Fruit fly (Drosophila melanogaster): ENCODE results near the gene Polr2M.

The Polr2M gene

DNA sequence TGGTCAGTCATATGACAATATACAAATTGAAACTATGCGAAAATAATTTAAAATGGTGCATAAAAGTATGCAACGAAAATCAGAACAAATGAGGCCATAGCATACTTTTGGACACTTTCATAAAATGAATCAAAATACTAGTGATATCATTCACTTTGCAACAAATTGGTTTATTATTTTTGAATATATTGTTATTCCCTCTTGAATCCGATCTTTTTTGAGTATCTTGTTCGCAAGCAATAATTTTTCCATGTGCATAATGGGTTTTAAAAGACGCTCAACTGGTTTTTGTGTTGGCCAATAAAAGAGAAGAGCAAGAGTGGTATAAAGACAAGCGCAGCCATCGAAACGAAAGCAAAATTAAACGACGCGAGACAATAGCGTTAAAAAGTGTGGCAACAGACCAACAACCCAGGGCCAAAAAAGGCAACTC is 41.5 kb upstream of the Polr2M start (continued):
- TF ChIP-seq CG10631 (GFP tag; optimal IDR thresholded peaks at IDR 0.05) (peak; percentile 79), fd85E (GFP tag; optimal IDR thresholded peaks at IDR 0.05) (peak; percentile 56), CG3032 (tag; optimal IDR thresholded peaks at IDR 0.05) (peak; percentile 76), fkh (GFP tag; optimal IDR thresholded peaks at IDR 0.05) (no peak), OdsH (GFP tag; optimal IDR thresholded peaks at IDR 0.05) (peak; percentile 83), CG6854 (GFP tag; optimal IDR thresholded peaks at IDR 0.05) (peak; percentile 78), CG6276 (GFP tag; optimal IDR thresholded peaks at IDR 0.05) (peak; percentile 77), Eip93F (GFP tag; optimal IDR thresholded peaks at IDR 0.05) (no peak), dsx (GFP tag; optimal IDR thresholded peaks at IDR 0.05; ENCODE audit: poor library complexity, severe bottlenecking) (peak; percentile 49), CG8319 (GFP tag; optimal IDR thresholded peaks at IDR 0.05) (peak; percentile 63), Eip75B (GFP tag; optimal IDR thresholded peaks at IDR 0.05) (peak; percentile 72), CG11762 (GFP tag; optimal IDR thresholded peaks at IDR 0.05; ENCODE audit: insufficient read depth) (peak; percentile 66), salr (GFP tag; optimal IDR thresholded peaks at IDR 0.05) (peak; percentile 75 to 89), esn (GFP tag; optimal IDR thresholded peaks at IDR 0.05) (peak; percentile 91), CG3919 (GFP tag; optimal IDR thresholded peaks at IDR 0.05) (peak; percentile 90), net (GFP tag; optimal IDR thresholded peaks at IDR 0.05) (peak; percentile 84), ss (GFP tag; optimal IDR thresholded peaks at IDR 0.05) (peak in 1 of 2 experiments; percentile 82), lz (GFP tag; optimal IDR thresholded peaks at IDR 0.05) (peak; percentile 84), CG11902 (GFP tag; optimal IDR thresholded peaks at IDR 0.05) (peak; percentile 59), CG7368 (GFP tag; optimal IDR thresholded peaks at IDR 0.05) (peak; percentile 73), Sox15 (GFP tag; optimal IDR thresholded peaks at IDR 0.05) (peak; percentile 74), Eip78C (GFP tag) (peak; percentile 90), Ets21C (GFP tag; optimal IDR thresholded peaks at IDR 0.05) (peak; percentile 64)

- TF ChIP-seq lz (GFP tag; optimal IDR thresholded peaks at IDR 0.05) (no peak), CG6163 (GFP tag; IDR thresholded peaks at IDR 0.05) (no peak), Sox102F (GFP tag; optimal IDR thresholded peaks at IDR 0.05) (no peak), fkh (GFP tag; optimal IDR thresholded peaks at IDR 0.05) (no peak), vri (GFP tag; optimal IDR thresholded peaks at IDR 0.05) (no peak)
These were observed 39.2 kb upstream of the Polr2M start for dm6 chr3R:19190020-19190419.

- no peak for TF ChIP-seq fd85E (GFP tag; optimal IDR thresholded peaks at IDR 0.05)
- TF ChIP-seq dac (GFP tag; optimal IDR thresholded peaks at IDR 0.05), result peak; percentile 75
- peak; percentile 84 for TF ChIP-seq CG34406 (GFP tag; optimal IDR thresholded peaks at IDR 0.05)
- TF ChIP-seq Sox102F (GFP tag; optimal IDR thresholded peaks at IDR 0.05), result peak; percentile 60
- peak; percentile 93 for TF ChIP-seq CG32006 (GFP tag; optimal IDR thresholded peaks at IDR 0.05)
- TF ChIP-seq lz (GFP tag; optimal IDR thresholded peaks at IDR 0.05), result peak; percentile 80
- TF ChIP-seq Hr4 (GFP tag; optimal IDR thresholded peaks at IDR 0.05), result peak; percentile 85
- peak; percentile 90 for TF ChIP-seq CG3032 (tag; optimal IDR thresholded peaks at IDR 0.05)
- no peak for TF ChIP-seq svp (GFP tag)
- peak; percentile 89 to 95 for TF ChIP-seq ss (GFP tag; optimal IDR thresholded peaks at IDR 0.05)
- TF ChIP-seq dsx (GFP tag; optimal IDR thresholded peaks at IDR 0.05; ENCODE audit: poor library complexity, severe bottlenecking), result peak; percentile 89
- peak; percentile 85 for TF ChIP-seq CG9139 (GFP tag; optimal IDR thresholded peaks at IDR 0.05)
- peak; percentile 90 for TF ChIP-seq CG8119 (GFP tag; IDR thresholded peaks at IDR 0.05)
- peak; percentile 80 for TF ChIP-seq Met (GFP tag; optimal IDR thresholded peaks at IDR 0.05)
- peak; percentile 75 for TF ChIP-seq CG31627 (GFP tag; optimal IDR thresholded peaks at IDR 0.05)
- peak; percentile 84 for TF ChIP-seq pdm3 (GFP tag; optimal IDR thresholded peaks at IDR 0.05)
- TF ChIP-seq eg (GFP tag; IDR thresholded peaks at IDR 0.05), result peak; percentile 77
- peak; percentile 40 for TF ChIP-seq CG6854 (GFP tag; optimal IDR thresholded peaks at IDR 0.05)
- peak; percentile 74 for TF ChIP-seq Smox (GFP tag; optimal IDR thresholded peaks at IDR 0.05)
- peak; percentile 59 for TF ChIP-seq Ets21C (GFP tag; optimal IDR thresholded peaks at IDR 0.05)
- TF ChIP-seq Sox14 (GFP tag; optimal IDR thresholded peaks at IDR 0.05), result peak; percentile 86
- peak; percentile 74 for TF ChIP-seq CG7368 (GFP tag; optimal IDR thresholded peaks at IDR 0.05)
- TF ChIP-seq topi (GFP tag; optimal IDR thresholded peaks at IDR 0.05), result peak; percentile 76
- peak; percentile 80 for TF ChIP-seq cyc (GFP tag; optimal IDR thresholded peaks at IDR 0.05)
- TF ChIP-seq Gug (GFP tag; IDR thresholded peaks at IDR 0.05), result peak; percentile 75
- TF ChIP-seq CG10669 (GFP tag; optimal IDR thresholded peaks at IDR 0.05), result peak; percentile 92
- peak; percentile 89 for TF ChIP-seq Eip75B (GFP tag; optimal IDR thresholded peaks at IDR 0.05)
- TF ChIP-seq CG4318 (GFP tag; optimal IDR thresholded peaks at IDR 0.05), result peak; percentile 88
- TF ChIP-seq Hr38 (GFP tag; optimal IDR thresholded peaks at IDR 0.05), result no peak
- peak; percentile 83 for TF ChIP-seq CG16779 (tag; optimal IDR thresholded peaks at IDR 0.05)
- TF ChIP-seq OdsH (GFP tag; optimal IDR thresholded peaks at IDR 0.05), result peak; percentile 94
- peak; percentile 72 for TF ChIP-seq Hr39 (GFP tag; optimal IDR thresholded peaks at IDR 0.05)
- peak; percentile 97 for TF ChIP-seq Eip78C (GFP tag)
- peak; percentile 79 for TF ChIP-seq Sox15 (GFP tag; optimal IDR thresholded peaks at IDR 0.05)
These were observed 17.5 kb upstream of the Polr2M start, which contains the start of gene cry for dm6 chr3R:19211778-19212177. TSS of gene cry (plus strand) at chr3R:19212154.
